Fruit fly (Drosophila melanogaster) whole organism, adult: ENCODE data around the gene Muc26B.

Experiments used
- CG11617 ChIP-seq: fragments of 200-800 bp; sonication (Bioruptor generic); optimal IDR thresholded peaks from 2 replicates; lab custom pipeline; 2017; ENCODE audit warnings: mild to moderate bottlenecking, missing biosample characterization, missing genetic modification reagents, missing genetic modification characterization
- CG12768 ChIP-seq: fragments of 200-800 bp; sonication (Bioruptor generic); optimal IDR thresholded peaks from 2 replicates; lab custom pipeline; 2017; ENCODE audit warnings: missing biosample characterization, missing genetic modification characterization, mild to moderate bottlenecking, moderate library complexity, missing genetic modification reagents
- CG14711 ChIP-seq: fragments of 200-800 bp; sonication (Bioruptor generic); optimal IDR thresholded peaks from 2 replicates; lab custom pipeline; 2018; ENCODE audit warnings: missing biosample characterization, mild to moderate bottlenecking, missing genetic modification characterization, moderate library complexity
- CG1620 ChIP-seq: fragments of 200-800 bp; sonication (Bioruptor generic); optimal IDR thresholded peaks from 2 replicates; lab custom pipeline; 2016; ENCODE audit warnings: missing biosample characterization, missing genetic modification characterization
- CG33017 ChIP-seq: fragments of 200-800 bp; sonication (Bioruptor generic); optimal IDR thresholded peaks from 2 replicates; lab custom pipeline; 2018; ENCODE audit warnings: missing biosample characterization, mild to moderate bottlenecking, missing genetic modification characterization, moderate library complexity
- CG5204 ChIP-seq: fragments of 200-800 bp; sonication (Bioruptor generic); optimal IDR thresholded peaks from 2 replicates; lab custom pipeline; 2016; ENCODE audit warnings: missing biosample characterization, missing genetic modification characterization
- CG7045 ChIP-seq: fragments of 200-800 bp; sonication (Bioruptor generic); optimal IDR thresholded peaks from 2 replicates; lab custom pipeline; 2017; ENCODE audit warnings: missing biosample characterization, mild to moderate bottlenecking, missing genetic modification characterization
- CG7101 ChIP-seq: fragments of 200-800 bp; sonication (Bioruptor generic); optimal IDR thresholded peaks from 2 replicates; lab custom pipeline; 2018; ENCODE audit warnings: missing biosample characterization, mild to moderate bottlenecking, missing genetic modification characterization, moderate library complexity
- Clk ChIP-seq: fragments of 200-800 bp; sonication (Bioruptor generic); optimal IDR thresholded peaks from 2 replicates; lab custom pipeline; 2017; ENCODE audit warnings: missing biosample characterization, missing genetic modification characterization
- Crg-1 ChIP-seq: fragments of 200-800 bp; sonication (Bioruptor generic); optimal IDR thresholded peaks from 2 replicates; lab custom pipeline; 2016; ENCODE audit warnings: missing biosample characterization, missing genetic modification characterization
- Hr96 ChIP-seq: fragments of 200-800 bp; sonication (Bioruptor generic); optimal IDR thresholded peaks from 2 replicates; lab custom pipeline; 2016; ENCODE audit warnings: missing biosample characterization, missing genetic modification characterization
- Mnt ChIP-seq: fragments of 200-800 bp; sonication (Bioruptor generic); optimal IDR thresholded peaks from 2 replicates; lab custom pipeline; 2016; ENCODE audit warnings: missing biosample characterization, mild to moderate bottlenecking, missing genetic modification characterization
- bab1 ChIP-seq: fragments of 200-800 bp; sonication (Bioruptor generic); optimal IDR thresholded peaks from 3 replicates; lab custom pipeline; 2019; ENCODE audit warnings: missing biosample characterization, mild to moderate bottlenecking, missing genetic modification characterization, moderate library complexity
- cic ChIP-seq: fragments of 200-800 bp; sonication (Bioruptor generic); optimal IDR thresholded peaks from 2 replicates; lab custom pipeline; 2017; ENCODE audit warnings: missing biosample characterization, mild to moderate bottlenecking, missing genetic modification characterization, moderate library complexity
- cnc ChIP-seq, 2 experiments: fragments of >200 bp; optimal IDR thresholded peaks; 2 replicates each; lab custom pipeline; 2017
- kay ChIP-seq: fragments of 200-800 bp; sonication (Bioruptor generic); peaks from one replicate; lab custom pipeline; 2016; ENCODE audit warnings: missing biosample characterization, missing genetic modification characterization, borderline replicate concordance
- ovo ChIP-seq: fragments of 200-800 bp; sonication (Bioruptor generic); optimal IDR thresholded peaks from 2 replicates; lab custom pipeline; 2016; ENCODE audit warnings: missing biosample characterization, missing genetic modification characterization
- pad ChIP-seq: fragments of 200-800 bp; sonication (Bioruptor generic); optimal IDR thresholded peaks from 3 replicates; lab custom pipeline; 2017; ENCODE audit warnings: missing biosample characterization, missing genetic modification characterization, mild to moderate bottlenecking, moderate library complexity, missing genetic modification reagents
- tj ChIP-seq: fragments of 200-800 bp; sonication (Bioruptor generic); optimal IDR thresholded peaks from 3 replicates; lab custom pipeline; 2017; ENCODE audit warnings: missing biosample characterization, mild to moderate bottlenecking, missing genetic modification characterization, moderate library complexity
- toe ChIP-seq: fragments of 200-800 bp; sonication (Bioruptor generic); optimal IDR thresholded peaks from 2 replicates; lab custom pipeline; 2016; ENCODE audit warnings: missing biosample characterization, missing genetic modification characterization

Gene Muc26B

dm6 chr2L:6139082-6139481 lies 12.7 kb upstream of the Muc26B start, which contains the start of gene CG13991:
CG13991 (plus strand) TSS chr2L:6139382.
- no peak for TF ChIP-seq kay (GFP tag; lab: Kevin White, UChicago)
- no peak for TF ChIP-seq CG5204 (GFP tag; lab: Kevin White, UChicago)
- no peak for TF ChIP-seq tj (GFP tag; lab: Kevin White, UChicago)
- no peak for TF ChIP-seq cnc (optimal IDR thresholded peaks at IDR 0.05; lab: Kevin White, UChicago)
- TF ChIP-seq ovo (GFP tag; lab: Kevin White, UChicago): no peak
- TF ChIP-seq CG33017: no peak

DNA sequence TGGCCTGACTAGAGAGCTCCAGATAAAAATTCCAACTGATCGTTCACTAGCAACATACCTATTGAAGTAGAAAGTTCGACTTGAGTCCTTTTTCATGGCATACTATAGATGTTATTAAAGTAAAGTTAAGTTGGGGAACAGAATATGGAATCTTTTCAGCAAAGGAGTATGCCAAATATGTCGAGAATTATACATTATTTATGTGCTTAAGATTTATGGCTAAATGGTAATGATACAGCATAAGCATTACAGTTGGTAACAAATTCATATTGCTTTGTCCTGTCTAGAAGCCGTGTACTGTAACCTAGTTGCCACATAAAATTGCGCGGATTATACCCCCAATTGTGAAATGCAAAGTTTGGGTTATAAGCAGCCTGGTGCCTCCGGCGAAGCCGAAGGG lies 3.3 kb downstream of the Muc26B start, which contains the start of gene CG31639:
CG31639 (minus strand) TSS at position 101 of the 400 bp plus-strand sequence.
- TF ChIP-seq CG33017 (no peak), bab1 (GFP tag; lab: Kevin White, UChicago) (no peak), CG1620 (GFP tag; lab: Kevin White, UChicago) (no peak)

DNA sequence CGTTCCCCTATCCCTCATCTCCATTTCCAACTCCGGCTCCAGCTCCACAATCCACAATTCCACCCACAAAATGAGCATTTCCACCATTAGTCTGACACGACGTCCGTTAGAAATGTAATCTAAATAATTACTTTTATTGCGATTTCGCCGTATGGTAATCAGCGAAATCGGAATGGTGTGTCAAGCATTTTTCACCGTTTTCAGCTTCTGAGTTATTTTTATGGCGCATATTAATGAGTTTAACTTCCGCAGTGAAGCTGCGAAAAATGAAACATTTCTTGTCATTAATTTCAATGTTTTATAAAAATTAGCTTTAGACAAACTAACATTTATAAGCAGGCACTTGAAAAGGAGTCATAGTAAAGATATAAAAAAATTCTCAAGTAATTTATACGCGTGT lies 8.3 kb downstream of the Muc26B start, which contains the start of gene CG13989:
CG13989 (plus strand) TSS at position 301 of the 400 bp plus-strand sequence.
- TF ChIP-seq Clk (GFP tag; lab: Kevin White, UChicago) (no peak), cnc (optimal IDR thresholded peaks at IDR 0.05; lab: Kevin White, UChicago) (no peak), cic (GFP tag; lab: Kevin White, UChicago) (no peak), Crg-1 (GFP tag; lab: Kevin White, UChicago) (no peak), pad (GFP tag; lab: Kevin White, UChicago) (no peak), CG14711 (tag; lab: Kevin White, UChicago) (no peak), bab1 (GFP tag; lab: Kevin White, UChicago) (no peak), CG1620 (GFP tag; lab: Kevin White, UChicago) (no peak), CG7045 (GFP tag; lab: Kevin White, UChicago) (no peak)

DNA sequence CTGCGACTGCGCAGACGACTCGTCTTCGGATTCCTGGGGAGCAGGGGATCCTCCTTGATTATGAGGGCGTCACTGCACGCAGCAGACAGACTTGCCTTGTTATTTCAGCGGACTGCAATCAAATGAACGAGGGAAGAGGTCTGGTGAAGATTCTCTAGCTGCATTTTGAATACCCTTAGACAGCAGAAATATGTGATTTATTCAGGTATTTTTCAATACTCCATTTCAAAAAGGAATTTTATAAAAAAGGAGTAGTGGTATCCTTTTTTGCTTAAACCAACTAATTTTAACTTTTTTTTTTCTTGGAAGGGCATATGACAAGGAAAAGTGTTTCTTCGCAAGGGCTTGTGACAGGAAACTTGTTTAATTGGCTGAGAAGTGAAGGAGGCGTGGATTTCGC lies 13.9 kb downstream of the Muc26B start:
- TF ChIP-seq Clk (GFP tag; lab: Kevin White, UChicago) (no peak), cnc (optimal IDR thresholded peaks at IDR 0.05; lab: Kevin White, UChicago) (no peak), CG14711 (tag; lab: Kevin White, UChicago) (no peak)

dm6 chr2L:6169119-6169518 lies 17.4 kb downstream of the Muc26B start:
- TF ChIP-seq CG12768 (GFP tag; lab: Kevin White, UChicago) (no peak), CG5204 (GFP tag; lab: Kevin White, UChicago) (no peak), tj (GFP tag; lab: Kevin White, UChicago) (no peak), Crg-1 (GFP tag; lab: Kevin White, UChicago) (no peak)

DNA sequence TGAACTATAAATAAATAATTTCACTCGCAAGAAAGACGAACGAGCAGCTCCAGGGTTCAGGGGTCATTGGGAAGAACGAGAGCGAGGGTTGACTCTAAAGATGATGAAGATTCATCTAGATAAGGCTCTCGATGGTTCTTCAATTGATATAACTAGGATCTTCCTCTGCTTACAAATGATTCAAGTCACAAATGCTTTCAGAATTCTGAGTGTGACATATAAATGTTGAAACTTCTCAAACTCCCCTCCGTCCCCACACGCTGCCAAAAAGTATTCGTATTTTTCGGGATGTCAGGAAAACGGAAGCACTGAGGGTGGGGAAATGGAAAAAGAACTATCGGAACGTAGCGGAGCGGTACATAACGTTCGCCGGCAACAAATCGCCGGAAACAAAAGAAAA lies 19.4 kb downstream of the Muc26B start:
- TF ChIP-seq CG7101 (tag; lab: Kevin White, UChicago): no peak

- TF ChIP-seq toe (GFP tag; lab: Kevin White, UChicago): no peak
Observed at dm6 chr2L:6172996-6173395, 21.2 kb downstream of the Muc26B start.

DNA sequence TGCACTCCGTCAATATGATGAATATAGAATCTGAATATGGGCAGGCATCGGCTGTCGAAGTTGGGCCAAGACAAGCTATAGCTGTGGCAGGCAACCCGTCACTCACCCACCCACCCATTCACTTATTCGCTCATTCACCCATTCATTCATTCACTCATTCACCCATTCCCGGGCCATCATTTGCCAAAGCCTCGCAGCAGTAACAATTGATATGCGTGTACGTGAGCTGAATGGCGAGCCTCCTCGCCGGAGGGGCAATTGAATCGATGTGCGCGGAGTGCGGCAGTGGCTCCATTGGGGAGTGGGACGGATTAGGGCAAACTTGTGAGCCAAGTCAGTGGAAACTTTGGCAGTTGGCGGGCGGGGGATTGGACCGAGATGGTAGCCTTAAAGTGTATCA lies 24.6 kb downstream of the Muc26B start:
- TF ChIP-seq Crg-1 (GFP tag; lab: Kevin White, UChicago) (no peak), cnc (optimal IDR thresholded peaks at IDR 0.05; lab: Kevin White, UChicago) (no peak), tj (GFP tag; lab: Kevin White, UChicago) (no peak), Hr96 (GFP tag; lab: Kevin White, UChicago) (no peak), cic (GFP tag; lab: Kevin White, UChicago) (no peak), CG5204 (GFP tag; lab: Kevin White, UChicago) (no peak), toe (GFP tag; lab: Kevin White, UChicago) (no peak), CG7101 (tag; lab: Kevin White, UChicago) (no peak), ovo (GFP tag; lab: Kevin White, UChicago) (no peak)

- no peak for TF ChIP-seq cic (GFP tag; lab: Kevin White, UChicago)
- no peak for TF ChIP-seq cnc (optimal IDR thresholded peaks at IDR 0.05; lab: Kevin White, UChicago)
- TF ChIP-seq Crg-1 (GFP tag; lab: Kevin White, UChicago): no peak
- TF ChIP-seq CG12768 (GFP tag; lab: Kevin White, UChicago): no peak
- TF ChIP-seq CG5204 (GFP tag; lab: Kevin White, UChicago): no peak
- TF ChIP-seq CG33017: no peak
- TF ChIP-seq toe (GFP tag; lab: Kevin White, UChicago): no peak
- no peak for TF ChIP-seq Clk (GFP tag; lab: Kevin White, UChicago)
- no peak for TF ChIP-seq CG7101 (tag; lab: Kevin White, UChicago)
- TF ChIP-seq Mnt (GFP tag; lab: Kevin White, UChicago): no peak
- no peak for TF ChIP-seq bab1 (GFP tag; lab: Kevin White, UChicago)
- TF ChIP-seq tj (GFP tag; lab: Kevin White, UChicago): no peak
- TF ChIP-seq CG14711 (tag; lab: Kevin White, UChicago): no peak
- TF ChIP-seq kay (GFP tag; lab: Kevin White, UChicago): no peak
- TF ChIP-seq ovo (GFP tag; lab: Kevin White, UChicago): no peak
- no peak for TF ChIP-seq CG11617 (GFP tag; lab: Kevin White, UChicago)
Observed at dm6 chr2L:6177141-6177540, 25.4 kb downstream of the Muc26B start.
